Worm (Caenorhabditis elegans) whole organism, midembryonic: ENCODE results near the gene skpt-1.

Source experiments
- T22C8.4 ChIP-seq: fragments of 200-800 bp; sonication (Bioruptor generic); IDR thresholded peaks from 2 replicates; pipeline ENCODE4 v1.3.6; 2022; ENCODE audit warnings: missing genetic modification characterization, missing compliant biosample characterization
- cog-1 ChIP-seq: sonication (generic microtip); optimal IDR thresholded peaks from 2 replicates; lab custom pipeline; 2016; ENCODE audit warnings: missing genetic modification characterization, missing compliant biosample characterization
- flt-1 ChIP-seq: fragments of 200-800 bp; sonication (Bioruptor generic); IDR thresholded peaks from 2 replicates; pipeline ENCODE4 v1.3.6; 2022; ENCODE audit warnings: missing genetic modification characterization, missing compliant biosample characterization
- klf-2 ChIP-seq: fragments of 200-800 bp; sonication (Bioruptor generic); conservative IDR thresholded peaks from 2 replicates; pipeline ENCODE4 v1.3.6; 2022; ENCODE audit warnings: missing genetic modification reagents, missing genetic modification characterization, missing compliant biosample characterization
- med-1 ChIP-seq: sonication (generic microtip); optimal IDR thresholded peaks from 2 replicates; lab custom pipeline; 2017; ENCODE audit warnings: missing genetic modification characterization, mild to moderate bottlenecking, missing compliant biosample characterization, antibody characterized with exemption, missing genetic modification reagents; ENCODE audit not compliant: insufficient read depth
- ref-1 ChIP-seq: fragments of 200-800 bp; sonication (Bioruptor generic); conservative IDR thresholded peaks from 2 replicates; pipeline ENCODE4 v1.3.6; 2022; ENCODE audit warnings: missing genetic modification reagents, missing genetic modification characterization, missing compliant biosample characterization
- tab-1 ChIP-seq: fragments of 200-800 bp; sonication (Bioruptor generic); IDR thresholded peaks from 2 replicates; pipeline ENCODE4 v1.3.6; 2022; ENCODE audit warnings: missing genetic modification characterization, missing compliant biosample characterization
- ztf-23 ChIP-seq: fragments of 200-800 bp; sonication (Bioruptor generic); IDR thresholded peaks from 2 replicates; pipeline ENCODE4 v1.3.6; 2022; ENCODE audit warnings: missing genetic modification reagents, missing genetic modification characterization, missing compliant biosample characterization
- ztf-29 ChIP-seq: fragments of 200-800 bp; sonication (Bioruptor generic); IDR thresholded peaks from 2 replicates; pipeline ENCODE4 v1.3.6; 2022; ENCODE audit warnings: missing genetic modification reagents, missing genetic modification characterization, missing compliant biosample characterization

- TF ChIP-seq flt-1 (GFP tag; lab: Robert Waterston, UW) (no peak), T22C8.4 (GFP tag; lab: Robert Waterston, UW) (no peak), ref-1 (GFP tag; lab: Robert Waterston, UW) (no peak), ztf-23 (GFP tag; lab: Robert Waterston, UW) (no peak), ztf-29 (no peak), med-1 (no peak), cog-1 (tag; lab: Kevin White, UChicago) (no peak), klf-2 (no peak), tab-1 (GFP tag; lab: Robert Waterston, UW) (no peak)
These were observed 43.2 kb downstream of the skpt-1 start for ce11 chrIII:5404998-5405397.
